Worm (Caenorhabditis elegans) whole organism, early embryonic: ENCODE data around the gene gana-1.

Experiments
- ama-1 ChIP-seq: fragments of 150-350 bp; optimal IDR thresholded peaks from 2 replicates; lab custom pipeline; 2014
- ceh-13 ChIP-seq: fragments of 200-800 bp; sonication (Bioruptor generic); optimal IDR thresholded peaks from 2 replicates; lab custom pipeline; 2018; ENCODE audit warnings: mild to moderate bottlenecking, missing genetic modification characterization, missing compliant biosample characterization
- flt-1 ChIP-seq: fragments of 200-800 bp; sonication (Bioruptor generic); IDR thresholded peaks from 2 replicates; pipeline ENCODE4 v1.3.6; 2022; ENCODE audit warnings: missing genetic modification characterization, missing compliant biosample characterization
- hmbx-1 ChIP-seq: sonication (generic microtip); optimal IDR thresholded peaks from 2 replicates; lab custom pipeline; 2016; ENCODE audit warnings: mild to moderate bottlenecking, missing genetic modification characterization, missing compliant biosample characterization
- hmg-4 ChIP-seq: fragments of 200-800 bp; sonication (Bioruptor generic); optimal IDR thresholded peaks from 2 replicates; lab custom pipeline; 2018; ENCODE audit warnings: mild to moderate bottlenecking, missing genetic modification characterization, missing compliant biosample characterization
- pes-1 ChIP-seq: fragments of 200-800 bp; sonication (Bioruptor generic); IDR thresholded peaks from 2 replicates; pipeline ENCODE4 v1.3.6; 2022; ENCODE audit warnings: missing genetic modification reagents, missing genetic modification characterization, missing compliant biosample characterization

DNA sequence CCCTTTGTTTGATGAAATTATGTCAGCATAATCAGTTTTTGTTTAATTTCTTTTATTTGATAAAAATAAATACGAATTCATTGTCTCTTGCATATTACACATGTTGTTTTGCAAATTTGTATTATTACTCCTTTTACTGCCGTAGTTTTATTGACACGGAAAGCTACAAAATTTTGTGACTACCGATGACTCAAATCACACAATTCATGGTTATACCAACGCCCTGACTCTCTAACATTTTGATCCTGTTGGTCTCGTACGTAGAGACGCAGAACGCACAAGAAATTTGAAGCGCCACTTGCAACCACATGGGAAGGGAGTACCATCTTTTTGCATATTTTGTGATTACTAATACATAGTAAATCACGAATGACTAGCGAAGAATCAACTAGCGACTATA lies 8.8 kb downstream of the gana-1 start, which contains the start of gene nhr-207:
- no peak for TF ChIP-seq ama-1 (lab: Kevin White, UChicago)
- TF ChIP-seq ceh-13 (GFP tag; lab: Kevin White, UChicago) = no peak
- TF ChIP-seq hmg-4 (GFP tag; lab: Kevin White, UChicago) = no peak
- TF ChIP-seq hmbx-1 (tag; lab: Kevin White, UChicago) = no peak
- TF ChIP-seq pes-1 = no peak
- TF ChIP-seq flt-1 (GFP tag; lab: Robert Waterston, UW) = no peak
